Worm (Caenorhabditis elegans) whole organism, late embryonic: Measurements from ENCODE around the gene T07D4.5.

Source experiments
- T23F11.4 ChIP-seq: fragments of 200-800 bp; sonication (Bioruptor generic); optimal IDR thresholded peaks from 2 replicates; lab custom pipeline; 2018; ENCODE audit warnings: mild to moderate bottlenecking, missing genetic modification characterization, missing compliant biosample characterization
- ahr-1 ChIP-seq: sonication (generic microtip); optimal IDR thresholded peaks from 2 replicates; lab custom pipeline; 2016; ENCODE audit warnings: missing genetic modification characterization, missing compliant biosample characterization
- ceh-9 ChIP-seq: sonication (generic microtip); optimal IDR thresholded peaks from 2 replicates; lab custom pipeline; 2016; ENCODE audit warnings: mild to moderate bottlenecking, missing genetic modification characterization, inconsistent platforms, missing compliant biosample characterization
- elt-2 ChIP-seq: sonication (generic microtip); optimal IDR thresholded peaks from 2 replicates; lab custom pipeline; 2016; ENCODE audit warnings: missing genetic modification reagents, missing genetic modification characterization, missing compliant biosample characterization
- fax-1 ChIP-seq: sonication (generic microtip); optimal IDR thresholded peaks from 2 replicates; lab custom pipeline; 2016; ENCODE audit warnings: missing genotype, missing genetic modification characterization, missing compliant biosample characterization
- npax-4 ChIP-seq: sonication (generic microtip); optimal IDR thresholded peaks from 2 replicates; lab custom pipeline; 2016; ENCODE audit warnings: missing genetic modification characterization, missing compliant biosample characterization
- pat-9 ChIP-seq: fragments of 200-800 bp; sonication (Bioruptor generic); optimal IDR thresholded peaks from 2 replicates; lab custom pipeline; 2018; ENCODE audit warnings: mild to moderate bottlenecking, missing genetic modification characterization, moderate library complexity, missing compliant biosample characterization
- pax-1 ChIP-seq: fragments of 150-350 bp; optimal IDR thresholded peaks from 2 replicates; lab custom pipeline; 2014; ENCODE audit warnings: missing biosample characterization, missing genetic modification characterization
- pqm-1 ChIP-seq: sonication (generic microtip); optimal IDR thresholded peaks from 2 replicates; lab custom pipeline; 2016; ENCODE audit warnings: missing genetic modification characterization, missing compliant biosample characterization
- ref-2 ChIP-seq: sonication (generic microtip); optimal IDR thresholded peaks from 2 replicates; lab custom pipeline; 2016; ENCODE audit warnings: missing genetic modification characterization, missing compliant biosample characterization
- sox-2 ChIP-seq: fragments of 200-800 bp; sonication (Bioruptor generic); IDR thresholded peaks from 2 replicates; pipeline ENCODE4 v1.3.6; 2022; ENCODE audit warnings: missing genetic modification reagents, missing genetic modification characterization, missing compliant biosample characterization
- unc-3 ChIP-seq, 2 experiments: fragments of 200-800 bp in 1 of 2; sonication (Bioruptor generic) in 1 of 2; sonication (generic microtip) in 1 of 2; conservative IDR thresholded peaks in 1 of 2; optimal IDR thresholded peaks in 1 of 2; 2 replicates each; pipeline versions ENCODE4 v1.3.6 to Lab custom; 2016 to 2022; ENCODE audit warnings: missing compliant biosample characterization in 2 of 2, missing genetic modification characterization in 2 of 2, missing genetic modification reagents in 1 of 2
- unc-42 ChIP-seq: sonication (generic microtip); optimal IDR thresholded peaks from 2 replicates; lab custom pipeline; 2016; ENCODE audit warnings: missing genotype, missing genetic modification characterization, missing compliant biosample characterization

The T07D4.5 gene

ce11 chrII:8839025-8839424 lies 45.1 kb downstream of the T07D4.5 start, which contains the start of gene F46C5.7:
Gene F46C5.7 (plus strand): TSS chrII:8839325.
- TF ChIP-seq elt-2 (no peak), ceh-9 (tag; lab: Kevin White, UChicago) (no peak), pax-1 (tag; lab: Kevin White, UChicago) (no peak), npax-4 (tag; lab: Kevin White, UChicago) (no peak), fax-1 (tag; lab: Kevin White, UChicago) (no peak), pat-9 (tag; lab: Kevin White, UChicago) (no peak), unc-3 (GFP tag; conservative IDR thresholded peaks at IDR 0.05; lab: Robert Waterston, UW) (no peak), unc-3 (tag; optimal IDR thresholded peaks at IDR 0.05; lab: Kevin White, UChicago) (no peak), ref-2 (tag; lab: Kevin White, UChicago) (no peak), pqm-1 (tag; lab: Kevin White, UChicago) (no peak)

ce11 chrII:8835857-8836256 lies 48.3 kb downstream of the T07D4.5 start, which contains the start of gene F46C5.4:
Gene F46C5.4 (plus strand): TSS chrII:8836078.
- TF ChIP-seq sox-2 (GFP tag; lab: Robert Waterston, UW) (no peak), unc-42 (tag; lab: Kevin White, UChicago) (peak; percentile 58), T23F11.4 (GFP tag; lab: Kevin White, UChicago) (no peak), ahr-1 (tag; lab: Kevin White, UChicago) (no peak)
